Fruit fly (Drosophila melanogaster) whole organism, embryonic: ENCODE data around the gene Mtpalpha.
A peak's percentile ranks its signal among the peaks of the same experiment; 100 is the strongest.

Experiments
- Adf1 ChIP-seq: fragments of 200-800 bp; sonication (Bioruptor generic); IDR thresholded peaks from 2 replicates; pipeline ENCODE4 v1.3.6; 2022; ENCODE audit warnings: missing biosample characterization, missing genetic modification characterization
- Atf3 ChIP-seq: fragments of 200-800 bp; sonication (Bioruptor generic); optimal IDR thresholded peaks from 3 replicates; lab custom pipeline; 2016; ENCODE audit warnings: missing biosample characterization, missing genetic modification characterization
- CG10274 ChIP-seq: fragments of 200-800 bp; sonication (Bioruptor generic); optimal IDR thresholded peaks from 3 replicates; lab custom pipeline; 2017; ENCODE audit warnings: missing biosample characterization, mild to moderate bottlenecking, missing genetic modification characterization
- CG11560 ChIP-seq: fragments of 200-800 bp; sonication (Bioruptor generic); IDR thresholded peaks from 3 replicates; pipeline ENCODE4 v1.3.6; 2022; ENCODE audit warnings: missing biosample characterization, missing genetic modification characterization
- CG12219 ChIP-seq: fragments of 200-800 bp; sonication (Bioruptor generic); optimal IDR thresholded peaks from 3 replicates; lab custom pipeline; 2018; ENCODE audit warnings: missing biosample characterization, mild to moderate bottlenecking, missing genetic modification characterization
- CG12659 ChIP-seq: fragments of 200-800 bp; sonication (Bioruptor generic); optimal IDR thresholded peaks from 3 replicates; lab custom pipeline; 2017; ENCODE audit warnings: mild to moderate bottlenecking, missing biosample characterization, missing genetic modification reagents, missing genetic modification characterization
- CG13894 ChIP-seq: fragments of 200-800 bp; sonication (Bioruptor generic); optimal IDR thresholded peaks from 3 replicates; lab custom pipeline; 2018; ENCODE audit warnings: missing biosample characterization, mild to moderate bottlenecking, missing genetic modification characterization, moderate library complexity
- CG15073 ChIP-seq: fragments of 200-800 bp; sonication (Bioruptor generic); optimal IDR thresholded peaks from 2 replicates; lab custom pipeline; 2016; ENCODE audit warnings: missing biosample characterization, missing genetic modification characterization
- CG1529 ChIP-seq: fragments of 200-800 bp; sonication (Bioruptor generic); optimal IDR thresholded peaks from 3 replicates; lab custom pipeline; 2018; ENCODE audit warnings: missing biosample characterization, missing genetic modification characterization
- CG15514 ChIP-seq: fragments of 200-800 bp; sonication (Bioruptor generic); optimal IDR thresholded peaks from 3 replicates; lab custom pipeline; 2017; ENCODE audit warnings: missing biosample characterization, missing genetic modification characterization, mild to moderate bottlenecking, moderate library complexity, missing genetic modification reagents
- CG16863 ChIP-seq: fragments of 200-800 bp; sonication (Bioruptor generic); optimal IDR thresholded peaks from 3 replicates; lab custom pipeline; 2016; ENCODE audit warnings: missing biosample characterization, missing genetic modification characterization
- CG2678 ChIP-seq: fragments of 200-800 bp; sonication (Bioruptor generic); optimal IDR thresholded peaks from 3 replicates; lab custom pipeline; 2019; ENCODE audit warnings: missing biosample characterization, mild to moderate bottlenecking, missing genetic modification characterization, moderate library complexity
- CG34376 ChIP-seq: fragments of 200-800 bp; sonication (Bioruptor generic); optimal IDR thresholded peaks from 2 replicates; lab custom pipeline; 2018; ENCODE audit warnings: missing biosample characterization, mild to moderate bottlenecking, missing genetic modification characterization
- CG3995 ChIP-seq: fragments of 200-800 bp; sonication (Bioruptor generic); optimal IDR thresholded peaks from 3 replicates; lab custom pipeline; 2016; ENCODE audit warnings: missing biosample characterization, missing genetic modification characterization
- CG4360 ChIP-seq: fragments of 200-800 bp; sonication (Bioruptor generic); IDR thresholded peaks from 2 replicates; pipeline ENCODE4 v1.3.6; 2022; ENCODE audit warnings: missing biosample characterization, missing genetic modification characterization
- CG4424 ChIP-seq: fragments of 200-800 bp; sonication (Bioruptor generic); optimal IDR thresholded peaks from 3 replicates; lab custom pipeline; 2016; ENCODE audit warnings: missing biosample characterization, missing genetic modification characterization
- CG5953 ChIP-seq: fragments of 200-800 bp; sonication (Bioruptor generic); IDR thresholded peaks from 2 replicates; pipeline ENCODE4 v1.3.6; 2022; ENCODE audit warnings: missing biosample characterization, missing genetic modification characterization
- CG6854 ChIP-seq: fragments of 200-800 bp; sonication (Bioruptor generic); optimal IDR thresholded peaks from 3 replicates; lab custom pipeline; 2017; ENCODE audit warnings: missing biosample characterization, mild to moderate bottlenecking, missing genetic modification characterization
- CG7839 ChIP-seq: fragments of 200-800 bp; sonication (Bioruptor generic); optimal IDR thresholded peaks from 3 replicates; lab custom pipeline; 2018; ENCODE audit warnings: missing biosample characterization, mild to moderate bottlenecking, missing genetic modification characterization, moderate library complexity
- CG8359 ChIP-seq: fragments of 200-800 bp; sonication (Bioruptor generic); optimal IDR thresholded peaks from 2 replicates; lab custom pipeline; 2017; ENCODE audit warnings: missing biosample characterization, mild to moderate bottlenecking, missing genetic modification characterization, borderline replicate concordance
- Camta ChIP-seq: fragments of 200-800 bp; sonication (Bioruptor generic); optimal IDR thresholded peaks from 2 replicates; lab custom pipeline; 2016; ENCODE audit warnings: missing biosample characterization, missing genetic modification characterization
- Dad ChIP-seq: fragments of 200-800 bp; sonication (Bioruptor generic); optimal IDR thresholded peaks from 3 replicates; lab custom pipeline; 2016; ENCODE audit warnings: missing biosample characterization, missing genetic modification characterization
- Deaf1 ChIP-seq: fragments of 200-800 bp; optimal IDR thresholded peaks from 3 replicates; lab custom pipeline; 2019; ENCODE audit warnings: missing biosample characterization, mild to moderate bottlenecking, missing genetic modification characterization, moderate library complexity
- Dp ChIP-seq: fragments of 200-800 bp; sonication (Bioruptor generic); optimal IDR thresholded peaks from 2 replicates; lab custom pipeline; 2018; ENCODE audit warnings: missing biosample characterization, mild to moderate bottlenecking, missing genetic modification characterization, moderate library complexity
- Ets97D ChIP-seq: fragments of 200-800 bp; sonication (Bioruptor generic); optimal IDR thresholded peaks from 3 replicates; lab custom pipeline; 2016; ENCODE audit warnings: missing biosample characterization, missing genetic modification characterization
- Hr78 ChIP-seq, 2 experiments: fragments of 200-800 bp in 1 of 2; fragments of >200 bp in 1 of 2; sonication (Bioruptor generic) in 1 of 2; optimal IDR thresholded peaks; 2 replicates each; lab custom pipeline; 2017 to 2019; ENCODE audit warnings: missing biosample characterization in 2 of 2, missing genetic modification characterization in 2 of 2, mild to moderate bottlenecking in 1 of 2, moderate library complexity in 1 of 2
- MBD-R2 ChIP-seq: fragments of 200-800 bp; sonication (Bioruptor generic); IDR thresholded peaks from 2 replicates; pipeline ENCODE4 v1.3.6; 2022; ENCODE audit warnings: missing biosample characterization, missing genetic modification characterization
- Med ChIP-seq: fragments of 200-800 bp; sonication (Bioruptor generic); peaks from one replicate; lab custom pipeline; 2016; ENCODE audit warnings: missing biosample characterization, missing genetic modification characterization, mild to moderate bottlenecking, inconsistent platforms, moderate library complexity
- Mrtf ChIP-seq: fragments of 200-800 bp; sonication (Bioruptor generic); IDR thresholded peaks from 3 replicates; pipeline ENCODE4 v1.3.6; 2022; ENCODE audit warnings: missing biosample characterization, missing genetic modification characterization
- NC2α ChIP-seq: fragments of 200-800 bp; sonication (Bioruptor generic); optimal IDR thresholded peaks from 2 replicates; lab custom pipeline; 2016; ENCODE audit warnings: missing biosample characterization, missing genetic modification characterization
- NC2β ChIP-seq: fragments of 200-800 bp; sonication (Bioruptor generic); optimal IDR thresholded peaks from 2 replicates; lab custom pipeline; 2016; ENCODE audit warnings: missing biosample characterization, missing genetic modification characterization
- Nf-YA ChIP-seq: fragments of 200-800 bp; sonication (Bioruptor generic); IDR thresholded peaks from 2 replicates; pipeline ENCODE4 v1.3.6; 2022; ENCODE audit warnings: missing biosample characterization, missing genetic modification characterization
- Oli ChIP-seq: fragments of 200-800 bp; sonication (Bioruptor generic); optimal IDR thresholded peaks from 2 replicates; lab custom pipeline; 2018; ENCODE audit warnings: missing biosample characterization, mild to moderate bottlenecking, missing genetic modification characterization, moderate library complexity
- Stat92E ChIP-seq, 3 experiments: fragments of >200 bp in 2 of 3; fragments of 200-800 bp in 1 of 3; sonication (Bioruptor generic) in 1 of 3; optimal IDR thresholded peaks; 2 replicates each; lab custom pipeline; 2017 to 2019; ENCODE audit warnings: missing biosample characterization in 3 of 3, missing genetic modification characterization in 3 of 3, mild to moderate bottlenecking in 1 of 3, moderate library complexity in 1 of 3
- Xrp1 ChIP-seq: fragments of 200-800 bp; sonication (Bioruptor generic); IDR thresholded peaks from 2 replicates; pipeline ENCODE4 v1.3.6; 2022; ENCODE audit warnings: missing biosample characterization, missing genetic modification characterization
- al ChIP-seq: fragments of 200-800 bp; sonication (Bioruptor generic); IDR thresholded peaks from 2 replicates; pipeline ENCODE4 v1.3.6; 2022; ENCODE audit warnings: missing biosample characterization, missing genetic modification characterization
- danr ChIP-seq: fragments of 200-800 bp; sonication (Bioruptor generic); IDR thresholded peaks from 2 replicates; pipeline ENCODE4 v1.3.6; 2022; ENCODE audit warnings: missing biosample characterization, missing genetic modification characterization
- eve ChIP-seq, 2 experiments: fragments of >200 bp; optimal IDR thresholded peaks; 2 replicates each; lab custom pipeline; 2017; ENCODE audit warnings: missing biosample characterization in 2 of 2, missing genetic modification characterization in 2 of 2
- ewg ChIP-seq: fragments of 200-800 bp; sonication (Bioruptor generic); optimal IDR thresholded peaks from 3 replicates; lab custom pipeline; 2017; ENCODE audit warnings: mild to moderate bottlenecking, missing biosample characterization, missing genetic modification reagents, missing genetic modification characterization
- gcm2 ChIP-seq: fragments of 200-800 bp; sonication (Bioruptor generic); optimal IDR thresholded peaks from 2 replicates; lab custom pipeline; 2016; ENCODE audit warnings: missing biosample characterization, missing genetic modification characterization
- gfzf ChIP-seq: fragments of 200-800 bp; sonication (Bioruptor generic); optimal IDR thresholded peaks from 2 replicates; lab custom pipeline; 2016; ENCODE audit warnings: missing biosample characterization, mild to moderate bottlenecking, missing genetic modification characterization, moderate library complexity
- kay ChIP-seq: fragments of 200-800 bp; sonication (Bioruptor generic); optimal IDR thresholded peaks from 2 replicates; lab custom pipeline; 2016; ENCODE audit warnings: missing biosample characterization, missing genetic modification characterization
- kni ChIP-seq: fragments of 200-800 bp; sonication (Bioruptor generic); optimal IDR thresholded peaks from 3 replicates; lab custom pipeline; 2017; ENCODE audit warnings: mild to moderate bottlenecking, missing biosample characterization, missing genetic modification reagents, missing genetic modification characterization
- lola ChIP-seq, 3 experiments: fragments of >200 bp in 2 of 3; fragments of 200-800 bp in 1 of 3; sonication (Bioruptor generic) in 1 of 3; optimal IDR thresholded peaks; 2 replicates each; lab custom pipeline; 2017 to 2019; ENCODE audit warnings: missing biosample characterization in 3 of 3, missing genetic modification characterization in 3 of 3, mild to moderate bottlenecking in 1 of 3, moderate library complexity in 1 of 3
- pho ChIP-seq: fragments of 200-800 bp; sonication (Bioruptor generic); optimal IDR thresholded peaks from 2 replicates; lab custom pipeline; 2016; ENCODE audit warnings: missing biosample characterization, missing genetic modification characterization
- psq ChIP-seq: fragments of 200-800 bp; sonication (Bioruptor generic); optimal IDR thresholded peaks from 2 replicates; lab custom pipeline; 2017; ENCODE audit warnings: missing biosample characterization, missing genetic modification characterization
- stc ChIP-seq: fragments of 200-800 bp; sonication (Bioruptor generic); IDR thresholded peaks from 2 replicates; pipeline ENCODE4 v1.3.6; 2022; ENCODE audit warnings: missing biosample characterization, missing genetic modification characterization
- tup ChIP-seq: fragments of 200-800 bp; sonication (Bioruptor generic); optimal IDR thresholded peaks from 2 replicates; lab custom pipeline; 2016; ENCODE audit warnings: missing biosample characterization, mild to moderate bottlenecking, missing genetic modification characterization, moderate library complexity
- yki ChIP-seq: fragments of >200 bp; optimal IDR thresholded peaks from 3 replicates; lab custom pipeline; 2018
- zf30C ChIP-seq: fragments of 200-800 bp; sonication (Bioruptor generic); optimal IDR thresholded peaks from 3 replicates; lab custom pipeline; 2018; ENCODE audit warnings: missing biosample characterization, mild to moderate bottlenecking, missing genetic modification characterization

Gene Mtpalpha

DNA sequence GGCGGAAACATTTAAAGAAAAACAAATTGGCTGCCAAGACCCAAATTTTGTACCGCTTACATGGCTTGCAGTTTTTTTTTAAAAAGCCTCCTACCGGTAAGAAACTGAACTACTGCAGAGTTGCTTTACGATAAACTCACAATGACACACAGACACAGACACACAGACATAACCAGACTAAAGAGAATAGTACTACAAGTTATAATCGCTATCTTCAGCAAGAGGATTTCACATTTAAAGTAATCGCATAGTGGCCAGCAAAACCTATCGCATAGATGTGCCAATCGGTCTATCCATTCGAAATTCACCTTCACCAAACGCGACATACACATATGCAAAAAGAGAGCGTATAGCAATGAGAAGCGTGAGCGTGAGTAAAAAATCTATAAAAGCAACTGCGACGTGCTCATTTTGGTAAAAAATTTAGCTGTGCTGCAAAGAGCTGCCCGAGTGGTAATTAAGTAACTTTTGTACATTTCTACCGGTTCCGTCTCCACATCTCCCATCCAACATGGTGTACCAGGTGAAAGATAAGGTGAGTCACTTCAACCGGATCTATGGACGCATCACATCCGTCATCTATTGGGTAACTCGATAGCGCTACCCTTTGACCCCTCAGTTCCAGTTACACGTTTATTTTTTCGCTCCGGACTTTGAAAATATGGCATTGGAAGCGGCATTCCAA, 36.6 kb upstream of the Mtpalpha start, which contains the start of gene Trx2 (continued):
- TF ChIP-seq Oli (tag; lab: Kevin White, UChicago) (no peak), ewg (GFP tag; lab: Kevin White, UChicago) (no peak), CG15514 (peak; percentile 24), CG4360 (GFP tag; lab: Robert Waterston, UW) (peak; percentile 6; the same call in 1 of the 2 replicates), CG3995 (GFP tag; lab: Kevin White, UChicago) (no peak), Ets97D (GFP tag; lab: Kevin White, UChicago) (no peak), kni (GFP tag; lab: Kevin White, UChicago) (no peak), gfzf (GFP tag; lab: Kevin White, UChicago) (no peak), CG10274 (GFP tag; lab: Kevin White, UChicago) (no peak), lola (GFP tag; optimal IDR thresholded peaks at IDR 0.05; lab: Kevin White, UChicago) (peak in 1 of 3 experiments; percentile 31), zf30C (GFP tag; lab: Kevin White, UChicago) (no peak), Stat92E (GFP tag; optimal IDR thresholded peaks at IDR 0.05; lab: Kevin White, UChicago) (no peak), Adf1 (GFP tag; lab: Robert Waterston, UW) (peak; percentile 38; the same call in 1 of the 2 replicates), CG6854 (GFP tag; lab: Kevin White, UChicago) (peak; percentile 50), CG7839 (tag; lab: Kevin White, UChicago) (no peak), CG12659 (GFP tag; lab: Kevin White, UChicago) (peak; percentile 51), Dp (peak; percentile 57), Dad (GFP tag; lab: Kevin White, UChicago) (no peak), CG12219 (GFP tag; lab: Kevin White, UChicago) (peak; percentile 3), eve (GFP tag; optimal IDR thresholded peaks at IDR 0.05; lab: Kevin White, UChicago) (no peak), CG4424 (GFP tag; lab: Kevin White, UChicago) (no peak), al (GFP tag; lab: Robert Waterston, UW) (no peak), CG8359 (GFP tag; lab: Kevin White, UChicago) (no peak), CG11560 (no peak), stc (peak; percentile 15; the same call in 1 of the 2 replicates), CG1529 (peak; percentile 16), danr (no peak), gcm2 (GFP tag; lab: Kevin White, UChicago) (peak; percentile 57), Atf3 (GFP tag; lab: Kevin White, UChicago) (no peak), Xrp1 (GFP tag; lab: Robert Waterston, UW) (no peak), Camta (GFP tag; lab: Kevin White, UChicago) (no peak), tup (GFP tag; lab: Kevin White, UChicago) (no peak), CG5953 (GFP tag; lab: Robert Waterston, UW) (no peak), pho (GFP tag; lab: Kevin White, UChicago) (no peak), Nf-YA (GFP tag; lab: Robert Waterston, UW) (peak; percentile 8; the same call in 1 of the 2 replicates), CG34376 (GFP tag; lab: Kevin White, UChicago) (peak; percentile 77), NC2β (peak; percentile 16), psq (GFP tag; lab: Kevin White, UChicago) (no peak), kay (GFP tag; lab: Kevin White, UChicago) (peak; percentile 76), CG16863 (no peak), CG15073 (GFP tag; lab: Kevin White, UChicago) (no peak), Mrtf (GFP tag; lab: Robert Waterston, UW) (no peak), CG13894 (tag; lab: Kevin White, UChicago) (peak; percentile 36), Med (GFP tag; lab: Kevin White, UChicago) (peak; percentile 85), NC2α (GFP tag; lab: Kevin White, UChicago) (no peak), Deaf1 (tag; lab: Kevin White, UChicago) (peak; percentile 30), Hr78 (GFP tag; optimal IDR thresholded peaks at IDR 0.05; lab: Kevin White, UChicago) (peak in 1 of 2 experiments; percentile 99), CG2678 (no peak), MBD-R2 (0 out of 2 replicates have a peak, but pooled peaks have one; percentile 30), yki (lab: Kevin White, UChicago) (peak; percentile 8)
